Fruit fly (Drosophila melanogaster): ENCODE measurements around the gene CG14342.

Gene CG14342

DNA sequence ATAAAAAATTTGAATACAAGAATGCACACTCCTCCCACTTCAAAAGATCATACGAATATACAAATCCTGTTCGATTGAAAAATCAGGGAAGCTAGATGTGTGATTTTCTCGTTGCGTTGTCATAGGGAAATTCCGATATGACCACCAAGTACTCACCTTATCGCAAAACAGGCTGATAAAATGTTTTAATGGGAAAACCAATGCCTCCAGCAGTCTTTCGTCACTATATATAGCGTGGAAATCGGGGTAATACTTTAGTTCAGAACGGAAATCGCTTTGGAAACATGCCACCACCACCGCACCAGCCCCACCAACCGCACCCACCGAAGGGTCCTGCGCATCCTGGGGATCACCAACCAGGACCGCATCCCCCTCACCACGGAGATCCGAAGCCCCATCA is 4.8 kb upstream of the CG14342 start, which contains the start of the genes CG5139 and CG43348:
Gene CG5139, minus strand, starts transcription at position 101 of the 400 bp plus-strand sequence.
Gene CG43348, plus strand, starts transcription at position 247 of the 400 bp plus-strand sequence.
- no peak for TF ChIP-seq CG17801 (GFP tag; optimal IDR thresholded peaks at IDR 0.05; ENCODE audit: partially characterized antibody)

DNA sequence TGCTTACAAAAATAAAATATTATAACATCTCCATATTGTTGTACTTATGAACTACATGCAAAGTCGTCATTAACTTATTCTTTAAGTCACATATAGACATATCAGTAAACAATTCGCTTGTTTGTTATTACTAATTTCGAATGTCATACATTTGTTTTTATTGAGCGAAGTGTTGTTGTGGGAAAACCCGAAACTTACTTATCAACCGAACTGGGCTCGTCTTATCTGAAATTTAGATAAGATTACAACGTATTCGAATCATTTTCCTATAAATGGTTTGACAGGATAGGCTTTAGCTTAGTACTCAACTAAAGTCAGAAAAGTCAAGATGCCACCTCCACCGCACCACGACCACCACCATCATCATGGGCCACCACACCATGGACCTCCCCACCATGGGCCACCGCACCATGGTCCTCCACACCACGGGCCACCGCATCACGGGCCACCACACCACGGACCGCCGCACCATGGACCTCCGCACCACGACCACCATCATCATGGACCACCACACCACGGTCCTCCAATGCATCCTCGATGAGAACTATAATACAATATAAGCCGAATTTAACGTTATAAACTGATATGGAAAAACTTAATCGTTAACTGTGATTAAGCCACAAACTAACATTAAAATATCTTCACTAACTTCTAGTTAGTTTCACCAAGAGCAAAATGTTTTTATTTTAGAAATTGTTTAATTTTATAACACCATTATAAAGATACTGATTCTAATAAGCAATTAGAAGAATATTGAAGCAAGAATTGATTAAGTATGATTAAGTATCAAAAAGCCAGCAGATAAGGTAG is 3.9 kb upstream of the CG14342 start, which contains the start of the genes CG43349 and CG5011:
Gene CG43349, plus strand, starts transcription at position 294 of the 810 bp plus-strand sequence.
Gene CG5011, plus strand, starts transcription at position 760 of the 810 bp plus-strand sequence.
- TF ChIP-seq CG17801 (GFP tag; optimal IDR thresholded peaks at IDR 0.05; ENCODE audit: partially characterized antibody): no peak

dm6 chr2L:1201396-1201837 is 2.6 kb upstream of the CG14342 start:
- TF ChIP-seq CG17801 (GFP tag; optimal IDR thresholded peaks at IDR 0.05; ENCODE audit: partially characterized antibody): no peak

DNA sequence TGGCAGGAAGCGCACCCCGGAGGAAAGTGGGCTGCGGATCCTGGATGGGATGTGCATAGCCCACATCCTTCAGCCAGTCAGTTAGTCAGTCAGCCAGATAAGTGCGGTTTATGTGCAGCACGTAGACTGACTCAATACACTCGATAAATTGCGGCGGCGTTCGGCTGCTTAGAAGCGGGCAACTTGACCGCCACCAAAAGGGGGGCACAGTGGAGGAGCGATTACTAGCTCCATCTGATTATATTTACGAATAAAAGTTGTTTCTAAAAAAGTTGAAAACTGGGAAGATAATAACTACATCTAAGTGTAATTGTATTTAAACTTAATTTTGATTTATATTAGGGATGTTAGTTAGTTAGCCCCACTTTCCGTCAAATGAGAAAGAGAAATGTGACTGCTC is 1.6 kb upstream of the CG14342 start:
- TF ChIP-seq CG17801 (GFP tag; optimal IDR thresholded peaks at IDR 0.05; ENCODE audit: partially characterized antibody): no peak

DNA sequence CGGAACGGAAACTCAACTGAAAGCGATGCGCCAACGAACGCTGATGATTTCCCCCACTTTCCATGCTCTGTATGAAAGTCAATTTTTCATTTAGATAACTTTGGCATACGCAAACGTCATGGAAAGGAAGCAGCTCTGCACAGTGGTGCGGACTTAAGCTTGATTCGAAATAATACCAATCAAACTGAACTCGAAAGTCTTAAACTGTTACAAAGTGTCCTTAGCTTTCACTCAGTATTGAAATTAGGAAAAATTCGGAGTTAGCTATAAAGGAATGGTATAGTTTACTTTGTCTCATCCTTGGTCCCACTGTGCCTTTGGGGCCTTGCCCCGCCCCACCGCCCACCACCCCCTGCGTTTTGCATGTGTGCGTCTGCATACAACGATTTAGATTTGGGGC is 3.4 kb downstream of the CG14342 start:
- TF ChIP-seq CG17801 (GFP tag; optimal IDR thresholded peaks at IDR 0.05; ENCODE audit: partially characterized antibody): no peak

DNA sequence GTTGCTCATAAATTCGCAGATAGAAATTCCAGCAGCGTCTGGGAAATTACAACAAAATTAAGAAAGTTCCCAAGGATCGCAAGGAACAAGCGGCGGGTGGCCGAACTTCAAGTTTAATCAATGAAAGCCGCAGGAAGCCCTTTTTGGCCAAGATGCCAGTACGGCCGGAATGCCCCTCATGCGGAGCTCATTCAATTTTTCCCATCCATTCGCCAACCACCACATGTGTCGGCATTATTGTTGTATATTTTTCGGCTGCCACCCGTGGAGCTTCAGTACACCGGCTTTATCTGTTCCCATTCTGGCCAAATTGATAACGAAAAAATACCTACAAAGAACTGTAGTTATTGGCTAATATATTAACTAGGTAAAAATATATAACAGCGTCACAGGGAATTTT is 7.5 kb downstream of the CG14342 start:
- TF ChIP-seq CG17801 (GFP tag; optimal IDR thresholded peaks at IDR 0.05; ENCODE audit: partially characterized antibody): no peak

DNA sequence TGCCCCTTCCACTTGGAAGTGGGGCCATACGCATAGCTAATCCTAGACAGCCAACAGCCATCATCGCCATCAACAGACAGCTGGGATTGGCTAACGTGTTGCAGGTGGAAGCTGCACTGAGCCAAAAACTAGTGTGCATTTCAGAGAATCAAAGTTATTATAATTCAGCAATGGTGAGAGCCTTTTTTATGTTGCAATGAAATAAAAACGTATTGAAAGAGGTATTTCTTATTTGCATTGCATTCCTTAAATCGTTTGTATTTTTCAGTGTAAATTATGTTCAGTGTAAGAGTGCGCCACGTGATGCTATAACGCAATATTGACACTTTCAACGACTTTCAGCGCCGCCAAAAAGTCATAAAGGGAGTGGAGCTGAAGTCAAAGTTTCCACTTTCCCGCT is 9.6 kb downstream of the CG14342 start:
- no peak for TF ChIP-seq CG17801 (GFP tag; optimal IDR thresholded peaks at IDR 0.05; ENCODE audit: partially characterized antibody)

DNA sequence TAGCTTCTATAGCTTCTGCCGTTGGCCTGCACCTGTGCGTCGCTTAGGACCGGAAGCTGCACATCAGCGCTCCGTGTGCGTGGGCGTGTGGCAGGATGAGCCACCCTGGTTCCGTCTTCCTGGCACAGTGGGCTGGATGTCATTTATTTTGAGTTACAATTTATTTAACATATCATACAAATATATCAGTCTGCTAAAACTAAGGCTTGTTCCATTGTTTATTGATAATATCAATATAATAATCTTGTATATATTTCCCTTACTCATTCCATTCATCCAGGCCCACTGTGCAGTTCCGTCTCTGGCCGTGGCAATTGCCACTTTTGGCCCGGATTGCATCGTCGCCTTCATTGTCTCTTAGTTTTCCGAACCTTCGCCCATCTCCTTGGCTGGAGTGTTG is 10.4 kb downstream of the CG14342 start:
- TF ChIP-seq CG17801 (GFP tag; optimal IDR thresholded peaks at IDR 0.05; ENCODE audit: partially characterized antibody): no peak

- no peak for TF ChIP-seq CG17801 (GFP tag; optimal IDR thresholded peaks at IDR 0.05; ENCODE audit: partially characterized antibody)
These were observed 13.1 kb downstream of the CG14342 start for dm6 chr2L:1217033-1217612.

DNA sequence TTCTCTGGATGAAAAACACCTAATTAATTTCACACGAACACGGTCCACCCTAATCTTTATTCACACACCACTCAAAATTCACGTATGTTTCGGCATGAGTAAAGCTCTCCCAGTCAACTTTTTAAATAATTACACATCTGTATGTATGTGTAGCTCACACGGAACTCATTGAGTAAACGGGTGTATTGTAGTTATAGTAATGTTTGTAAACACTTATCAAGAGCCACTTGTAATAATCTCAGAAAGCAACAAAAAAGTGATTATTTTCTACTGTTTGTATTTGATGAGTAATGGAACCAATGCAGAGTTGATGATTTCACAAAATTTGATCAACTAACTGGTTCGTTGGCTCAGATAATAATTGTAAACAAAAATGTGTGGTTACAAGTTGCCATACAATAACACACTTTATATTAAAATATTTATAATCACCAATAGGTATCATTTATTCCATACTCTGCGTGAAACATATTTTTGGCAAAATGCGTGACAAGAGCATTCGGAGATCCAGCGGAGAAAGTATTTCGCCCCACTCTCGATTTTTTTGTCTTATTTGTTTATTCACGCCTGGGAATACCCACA is 14.0 kb downstream of the CG14342 start:
- TF ChIP-seq CG17801 (GFP tag; optimal IDR thresholded peaks at IDR 0.05; ENCODE audit: partially characterized antibody): no peak

- no peak for TF ChIP-seq CG17801 (GFP tag; optimal IDR thresholded peaks at IDR 0.05; ENCODE audit: partially characterized antibody)
These were observed 14.5 kb downstream of the CG14342 start for dm6 chr2L:1218475-1218874.

- TF ChIP-seq CG17801 (GFP tag; optimal IDR thresholded peaks at IDR 0.05; ENCODE audit: partially characterized antibody): no peak
These were observed 15.0 kb downstream of the CG14342 start, which contains the start of gene CG42329 for dm6 chr2L:1218993-1219392. CG42329 (plus strand) TSS chr2L:1219293.

dm6 chr2L:1230691-1231090 is 26.7 kb downstream of the CG14342 start:
- TF ChIP-seq CG17801 (GFP tag; optimal IDR thresholded peaks at IDR 0.05; ENCODE audit: partially characterized antibody): no peak

dm6 chr2L:1239736-1240135 is 35.7 kb downstream of the CG14342 start, which contains the start of gene CG5397:
CG5397 (plus strand) TSS chr2L:1240036.
- no peak for TF ChIP-seq CG17801 (GFP tag; optimal IDR thresholded peaks at IDR 0.05; ENCODE audit: partially characterized antibody)

- TF ChIP-seq CG17801 (GFP tag; optimal IDR thresholded peaks at IDR 0.05; ENCODE audit: partially characterized antibody): no peak
These were observed 49.2 kb downstream of the CG14342 start for dm6 chr2L:1253235-1253634.

All from ovary, adult (tissue).